Worm (Caenorhabditis elegans) whole organism, young adult: ENCODE results near the gene rpl-5.

ENCODE experiments used
- B0261.1 ChIP-seq: sonication (generic microtip); optimal IDR thresholded peaks from 2 replicates; lab custom pipeline; 2016; ENCODE audit warnings: mild to moderate bottlenecking, missing genetic modification characterization, moderate library complexity, missing compliant biosample characterization
- F39B2.1 ChIP-seq: fragments of 200-800 bp; sonication (Bioruptor generic); IDR thresholded peaks from 2 replicates; pipeline ENCODE4 v1.3.6; 2022; ENCODE audit warnings: missing genetic modification reagents, missing genetic modification characterization, missing compliant biosample characterization
- F49E8.2 ChIP-seq: sonication (generic microtip); optimal IDR thresholded peaks from 3 replicates; lab custom pipeline; 2017; ENCODE audit warnings: missing genetic modification characterization, mild to moderate bottlenecking, missing compliant biosample characterization, antibody characterized with exemption, moderate library complexity; ENCODE audit not compliant: insufficient read depth
- F55B11.4 ChIP-seq: sonication (generic microtip); optimal IDR thresholded peaks from 2 replicates; lab custom pipeline; 2016; ENCODE audit warnings: missing compliant biosample characterization, missing genetic modification characterization, borderline replicate concordance; ENCODE audit not compliant: insufficient read depth
- K12H6.12 ChIP-seq: fragments of 200-800 bp; sonication (Bioruptor generic); optimal IDR thresholded peaks from 2 replicates; lab custom pipeline; 2018; ENCODE audit warnings: mild to moderate bottlenecking, missing genetic modification characterization, missing compliant biosample characterization
- Y53F4B.3 ChIP-seq: fragments of 200-800 bp; sonication (Bioruptor generic); IDR thresholded peaks from 2 replicates; pipeline ENCODE4 v1.3.6; 2022; ENCODE audit warnings: missing genetic modification reagents, missing genetic modification characterization, missing compliant biosample characterization
- ZK185.1 ChIP-seq: sonication (generic microtip); optimal IDR thresholded peaks from 2 replicates; lab custom pipeline; 2016; ENCODE audit warnings: mild to moderate bottlenecking, missing genetic modification characterization, missing compliant biosample characterization; ENCODE audit not compliant: poor library complexity, severe bottlenecking
- aptf-3 ChIP-seq: fragments of 200-800 bp; sonication (Bioruptor generic); IDR thresholded peaks from 2 replicates; pipeline ENCODE4 v1.3.6; 2022; ENCODE audit warnings: missing genetic modification characterization, missing compliant biosample characterization
- athp-1 ChIP-seq: sonication (generic microtip); optimal IDR thresholded peaks from 2 replicates; lab custom pipeline; 2017; ENCODE audit warnings: mild to moderate bottlenecking, missing genetic modification characterization, missing compliant biosample characterization
- attf-6 ChIP-seq: fragments of 200-800 bp; sonication (Bioruptor generic); IDR thresholded peaks from 2 replicates; pipeline ENCODE4 v1.3.6; 2022; ENCODE audit warnings: missing genetic modification reagents, missing genetic modification characterization, missing compliant biosample characterization
- cebp-1 ChIP-seq, 2 experiments: fragments of 200-800 bp in 1 of 2; sonication (Bioruptor generic) in 1 of 2; sonication (generic microtip) in 1 of 2; IDR thresholded peaks in 1 of 2; optimal IDR thresholded peaks in 1 of 2; 2 replicates each; pipeline versions ENCODE4 v1.3.6 to Lab custom; 2017 to 2022; ENCODE audit warnings: missing compliant biosample characterization in 2 of 2, missing genetic modification characterization in 2 of 2, mild to moderate bottlenecking in 1 of 2, missing genetic modification reagents in 1 of 2, moderate library complexity in 1 of 2
- ceh-100 ChIP-seq: fragments of 200-800 bp; sonication (Bioruptor generic); IDR thresholded peaks from 2 replicates; pipeline ENCODE4 v1.3.6; 2022; ENCODE audit warnings: missing genetic modification reagents, missing genetic modification characterization, missing compliant biosample characterization
- ceh-27 ChIP-seq: fragments of 200-800 bp; sonication (Bioruptor generic); optimal IDR thresholded peaks from 2 replicates; lab custom pipeline; 2018; ENCODE audit warnings: mild to moderate bottlenecking, missing genetic modification characterization, moderate library complexity, missing compliant biosample characterization
- ceh-58 ChIP-seq: fragments of 200-800 bp; sonication (Bioruptor generic); IDR thresholded peaks from 2 replicates; pipeline ENCODE4 v1.3.6; 2022; ENCODE audit warnings: missing genetic modification characterization, missing compliant biosample characterization
- ceh-79 ChIP-seq: sonication (generic microtip); optimal IDR thresholded peaks from 2 replicates; lab custom pipeline; 2017; ENCODE audit warnings: mild to moderate bottlenecking, missing genetic modification characterization, missing compliant biosample characterization
- efl-1 ChIP-seq: fragments of 150-350 bp; optimal IDR thresholded peaks from 2 replicates; lab custom pipeline; 2014; ENCODE audit warnings: missing biosample characterization, missing genetic modification reagents, missing genetic modification characterization
- ets-4 ChIP-seq: fragments of 200-800 bp; sonication (Bioruptor generic); optimal IDR thresholded peaks from 2 replicates; lab custom pipeline; 2018; ENCODE audit warnings: mild to moderate bottlenecking, missing genetic modification characterization, missing compliant biosample characterization
- fkh-3 ChIP-seq: sonication (generic microtip); optimal IDR thresholded peaks from 2 replicates; lab custom pipeline; 2016; ENCODE audit warnings: mild to moderate bottlenecking, missing genetic modification characterization, missing compliant biosample characterization
- him-1 ChIP-seq: sonication (generic microtip); optimal IDR thresholded peaks from 2 replicates; lab custom pipeline; 2016; ENCODE audit warnings: missing genotype, missing genetic modification reagents, missing genetic modification characterization, missing compliant biosample characterization
- hlh-12 ChIP-seq: sonication (generic microtip); optimal IDR thresholded peaks from 2 replicates; lab custom pipeline; 2016; ENCODE audit warnings: missing genetic modification characterization, missing compliant biosample characterization
- hrde-1 ChIP-seq: sonication (generic microtip); optimal IDR thresholded peaks from 2 replicates; lab custom pipeline; 2016; ENCODE audit warnings: missing genetic modification characterization, mild to moderate bottlenecking, missing compliant biosample characterization, moderate library complexity, missing genotype, missing genetic modification reagents, borderline replicate concordance
- hsf-1 ChIP-seq: fragments of 200-800 bp; sonication (Bioruptor generic); IDR thresholded peaks from 2 replicates; pipeline ENCODE4 v1.3.6; 2022; ENCODE audit warnings: missing genetic modification reagents, missing genetic modification characterization, missing compliant biosample characterization
- let-607 ChIP-seq, 2 experiments: fragments of 200-800 bp in 1 of 2; sonication (Bioruptor generic) in 1 of 2; sonication (generic microtip) in 1 of 2; optimal IDR thresholded peaks; 2 replicates each; lab custom pipeline; 2016 to 2018; ENCODE audit warnings: mild to moderate bottlenecking in 2 of 2, missing compliant biosample characterization in 2 of 2, missing genetic modification characterization in 2 of 2, moderate library complexity in 2 of 2, missing genotype in 1 of 2
- madf-3 ChIP-seq: fragments of 200-800 bp; sonication (Bioruptor generic); IDR thresholded peaks from 2 replicates; pipeline ENCODE4 v1.3.6; 2022; ENCODE audit warnings: missing genetic modification reagents, missing genetic modification characterization, missing compliant biosample characterization
- madf-8 ChIP-seq: fragments of 200-800 bp; sonication (Bioruptor generic); conservative IDR thresholded peaks from 2 replicates; pipeline ENCODE4 v1.3.6; 2022; ENCODE audit warnings: missing genetic modification reagents, missing genetic modification characterization, missing compliant biosample characterization
- nfya-1 ChIP-seq: sonication (generic microtip); optimal IDR thresholded peaks from 2 replicates; lab custom pipeline; 2017; ENCODE audit warnings: antibody characterized with exemption, missing compliant biosample characterization, missing genetic modification characterization, borderline replicate concordance; ENCODE audit not compliant: insufficient read depth
- nhr-120 ChIP-seq: fragments of 200-800 bp; sonication (Bioruptor generic); IDR thresholded peaks from 2 replicates; pipeline ENCODE4 v1.3.6; 2022; ENCODE audit warnings: missing genetic modification characterization, missing compliant biosample characterization
- nhr-179 ChIP-seq: sonication (generic microtip); optimal IDR thresholded peaks from 2 replicates; lab custom pipeline; 2016; ENCODE audit warnings: mild to moderate bottlenecking, missing genetic modification characterization, missing compliant biosample characterization
- nhr-90 ChIP-seq: sonication (generic microtip); optimal IDR thresholded peaks from 2 replicates; lab custom pipeline; 2016; ENCODE audit warnings: missing genotype, mild to moderate bottlenecking, missing genetic modification characterization, missing compliant biosample characterization
- repo-1 ChIP-seq: sonication (generic microtip); optimal IDR thresholded peaks from 2 replicates; lab custom pipeline; 2017; ENCODE audit warnings: mild to moderate bottlenecking, missing genetic modification characterization, missing compliant biosample characterization
- rpc-1 ChIP-seq, 2 experiments: fragments of 150-350 bp in 1 of 2; sonication (generic microtip) in 1 of 2; optimal IDR thresholded peaks; 2 replicates each; lab custom pipeline; 2014 to 2018; ENCODE audit warnings: missing biosample characterization in 1 of 2, missing genetic modification characterization in 1 of 2, missing genetic modification reagents in 1 of 2, missing genotype in 1 of 2
- snpc-1.1 ChIP-seq: sonication (generic microtip); optimal IDR thresholded peaks from 2 replicates; lab custom pipeline; 2017; ENCODE audit warnings: missing genetic modification characterization, mild to moderate bottlenecking, missing compliant biosample characterization, antibody characterized with exemption, moderate library complexity, missing genotype, missing genetic modification reagents; ENCODE audit not compliant: insufficient read depth
- snpc-1.3 ChIP-seq: sonication (generic microtip); optimal IDR thresholded peaks from 2 replicates; lab custom pipeline; 2017; ENCODE audit warnings: missing genetic modification characterization, mild to moderate bottlenecking, missing compliant biosample characterization, antibody characterized with exemption, moderate library complexity, missing genotype, missing genetic modification reagents; ENCODE audit not compliant: insufficient read depth
- snpc-3.4 ChIP-seq: sonication (generic microtip); optimal IDR thresholded peaks from 2 replicates; lab custom pipeline; 2017; ENCODE audit warnings: missing genetic modification characterization, mild to moderate bottlenecking, missing compliant biosample characterization, antibody characterized with exemption, moderate library complexity, missing genotype, missing genetic modification reagents
- snpc-4 ChIP-seq, 5 experiments: fragments of 150-350 bp in 1 of 5; sonication (generic microtip) in 4 of 5; optimal IDR thresholded peaks; 2 replicates each; lab custom pipeline; 2014 to 2018; ENCODE audit warnings: missing genetic modification characterization in 5 of 5, missing biosample characterization in 3 of 5, antibody characterized with exemption in 2 of 5, mild to moderate bottlenecking in 2 of 5, missing compliant biosample characterization in 2 of 5, missing genotype in 2 of 5, moderate library complexity in 2 of 5, missing genetic modification reagents in 1 of 5
- somi-1 ChIP-seq: fragments of 200-800 bp; sonication (Bioruptor generic); optimal IDR thresholded peaks from 2 replicates; lab custom pipeline; 2018; ENCODE audit warnings: mild to moderate bottlenecking, missing genetic modification characterization, missing compliant biosample characterization
- sptf-2 ChIP-seq: fragments of 200-800 bp; sonication (Bioruptor generic); optimal IDR thresholded peaks from 2 replicates; lab custom pipeline; 2018; ENCODE audit warnings: mild to moderate bottlenecking, missing genetic modification characterization, missing compliant biosample characterization
- tbp1 ChIP-seq: fragments of 200-800 bp; sonication (Bioruptor generic); optimal IDR thresholded peaks from 2 replicates; lab custom pipeline; 2018; ENCODE audit warnings: mild to moderate bottlenecking, missing genetic modification characterization, missing compliant biosample characterization
- tbx-9 ChIP-seq: sonication (generic microtip); optimal IDR thresholded peaks from 2 replicates; lab custom pipeline; 2016; ENCODE audit warnings: borderline replicate concordance, missing genetic modification characterization, inconsistent platforms, missing compliant biosample characterization
- unc-130 ChIP-seq: sonication (generic microtip); optimal IDR thresholded peaks from 2 replicates; lab custom pipeline; 2016; ENCODE audit warnings: missing genetic modification reagents, missing genetic modification characterization, missing compliant biosample characterization
- xnd-1 ChIP-seq: sonication (generic microtip); optimal IDR thresholded peaks from 2 replicates; lab custom pipeline; 2016; ENCODE audit warnings: missing genotype, missing genetic modification reagents, missing genetic modification characterization, missing compliant biosample characterization
- ztf-18 ChIP-seq: sonication (generic microtip); optimal IDR thresholded peaks from 2 replicates; lab custom pipeline; 2016; ENCODE audit warnings: missing genotype, mild to moderate bottlenecking, missing genetic modification characterization, missing compliant biosample characterization
- ztf-28 ChIP-seq: fragments of 200-800 bp; sonication (Bioruptor generic); IDR thresholded peaks from 2 replicates; pipeline ENCODE4 v1.3.6; 2022; ENCODE audit warnings: missing genetic modification reagents, missing genetic modification characterization, missing compliant biosample characterization

The rpl-5 gene

DNA sequence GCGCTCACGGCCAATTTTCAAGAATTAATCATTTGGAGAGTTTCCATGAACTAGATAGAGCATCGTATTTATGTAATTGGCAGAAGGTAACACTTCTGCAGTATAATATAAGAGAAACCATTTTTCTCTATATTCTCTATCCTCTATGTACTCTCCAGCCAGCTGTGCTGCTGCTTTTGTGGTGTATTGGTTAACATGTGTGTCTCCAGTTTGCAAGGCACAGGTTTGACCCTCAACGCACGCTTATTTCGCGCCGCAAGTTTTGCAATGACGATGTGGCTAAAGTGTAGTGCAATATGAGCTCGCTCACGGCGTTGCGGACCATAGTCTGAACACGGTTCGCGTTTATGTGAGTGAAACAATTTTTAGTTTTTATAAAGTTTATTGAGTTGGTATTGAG lies 22.8 kb upstream of the rpl-5 start (continued):
- TF ChIP-seq ets-4 (GFP tag; lab: Kevin White, UChicago), result peak; percentile 93
- peak; percentile 70 for TF ChIP-seq somi-1 (GFP tag; lab: Kevin White, UChicago)
- TF ChIP-seq F49E8.2 (tag; lab: Kevin White, UChicago), result no peak
- peak; percentile 88 for TF ChIP-seq ZK185.1 (tag; lab: Kevin White, UChicago)
- peak; percentile 96 for TF ChIP-seq tbp1 (GFP tag; lab: Kevin White, UChicago)
- peak; percentile 97 for TF ChIP-seq sptf-2
- no peak for TF ChIP-seq xnd-1 (tag; lab: Kevin White, UChicago)
- no peak for TF ChIP-seq F55B11.4 (tag; lab: Kevin White, UChicago)
- TF ChIP-seq cebp-1 (GFP tag; IDR thresholded peaks at IDR 0.05; lab: Robert Waterston, UW), result peak; percentile 58; the same call in 1 of the 2 replicates
- TF ChIP-seq cebp-1 (tag; optimal IDR thresholded peaks at IDR 0.05; lab: Kevin White, UChicago), result no peak
- peak; percentile 93 for TF ChIP-seq nhr-90 (tag; lab: Kevin White, UChicago)
- TF ChIP-seq efl-1 (GFP tag; lab: Kevin White, UChicago), result peak; percentile 47
- TF ChIP-seq madf-3 (GFP tag; lab: Robert Waterston, UW), result no peak; the same call in 1 of the 2 replicates
- TF ChIP-seq madf-8 (GFP tag; lab: Robert Waterston, UW), result no peak
- no peak for TF ChIP-seq athp-1
- peak; percentile 62 to 70 for TF ChIP-seq let-607 (tag; optimal IDR thresholded peaks at IDR 0.05; lab: Kevin White, UChicago)
- TF ChIP-seq ceh-27 (GFP tag; lab: Kevin White, UChicago), result peak; percentile 75
- TF ChIP-seq B0261.1 (tag; lab: Kevin White, UChicago), result peak; percentile 90
- TF ChIP-seq aptf-3 (GFP tag; lab: Robert Waterston, UW), result 0 out of 2 replicates have a peak, but pooled peaks have one; percentile 37
- TF ChIP-seq fkh-3, result peak; percentile 94
- peak; percentile 85 for TF ChIP-seq repo-1
- peak; percentile 49; the same call in 1 of the 2 replicates for TF ChIP-seq ceh-100 (GFP tag; lab: Robert Waterston, UW)
- no peak for TF ChIP-seq F39B2.1 (GFP tag; lab: Robert Waterston, UW)
- TF ChIP-seq K12H6.12, result peak; percentile 6
- TF ChIP-seq snpc-1.1, result peak; percentile 64
- no peak for TF ChIP-seq snpc-4 (GFP tag; optimal IDR thresholded peaks at IDR 0.05; lab: Kevin White, UChicago)
- TF ChIP-seq snpc-4 (tag; optimal IDR thresholded peaks at IDR 0.05; lab: Kevin White, UChicago), result peak in 1 of 4 experiments; percentile 73
- TF ChIP-seq attf-6 (GFP tag; lab: Robert Waterston, UW), result no peak
- TF ChIP-seq hrde-1 (tag; lab: Kevin White, UChicago), result peak; percentile 72
- peak; percentile 87 for TF ChIP-seq rpc-1 (optimal IDR thresholded peaks at IDR 0.05; lab: Kevin White, UChicago)
- TF ChIP-seq rpc-1 (tag; optimal IDR thresholded peaks at IDR 0.05; lab: Kevin White, UChicago), result peak; percentile 91
- peak; percentile 77 for TF ChIP-seq nhr-179 (tag; lab: Kevin White, UChicago)
- TF ChIP-seq hsf-1 (GFP tag; lab: Robert Waterston, UW), result peak; percentile 67; the same call in 1 of the 2 replicates
- TF ChIP-seq Y53F4B.3 (GFP tag; lab: Robert Waterston, UW), result no peak
- peak; percentile 32 for TF ChIP-seq ceh-79
- peak; percentile 21 for TF ChIP-seq tbx-9 (tag; lab: Kevin White, UChicago)
- TF ChIP-seq, all 124 proteins: peak for 77

DNA sequence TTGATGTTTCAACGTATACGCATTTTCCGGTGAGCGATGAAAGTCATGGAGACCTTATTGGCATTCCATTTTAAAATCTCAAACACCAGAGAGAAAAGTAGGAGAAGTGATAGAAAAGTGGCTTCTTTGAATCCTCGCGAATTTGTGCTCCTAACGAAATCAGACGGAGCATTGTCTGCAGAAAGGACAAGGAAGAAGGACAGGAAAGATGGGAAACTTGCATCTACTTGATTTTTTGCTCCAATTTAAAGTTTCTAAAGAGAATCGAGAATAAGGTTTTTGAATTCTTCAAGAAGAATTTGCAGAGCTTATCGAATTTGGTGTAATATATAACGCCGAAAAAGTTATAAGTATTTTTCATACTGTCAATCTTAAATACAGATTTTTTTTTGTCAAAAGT lies 18.6 kb upstream of the rpl-5 start:
- TF ChIP-seq ceh-58 (GFP tag; lab: Robert Waterston, UW), result no peak
- no peak for TF ChIP-seq ztf-18 (tag; lab: Kevin White, UChicago)
- TF ChIP-seq hlh-12 (tag; lab: Kevin White, UChicago), result no peak
- TF ChIP-seq snpc-1.3 (tag; lab: Kevin White, UChicago), result no peak
- TF ChIP-seq snpc-3.4 (tag; lab: Kevin White, UChicago), result no peak
- no peak for TF ChIP-seq him-1 (tag; lab: Kevin White, UChicago)
- no peak for TF ChIP-seq F39B2.1 (GFP tag; lab: Robert Waterston, UW)
- TF ChIP-seq nhr-120, result no peak
- no peak for TF ChIP-seq ztf-28 (GFP tag; lab: Robert Waterston, UW)
- TF ChIP-seq unc-130 (GFP tag; lab: Kevin White, UChicago), result no peak
- TF ChIP-seq nfya-1, result no peak
